Fruit fly (Drosophila melanogaster): ENCODE data around the gene CG32066.

CG32066 gene

dm6 chr3L:10660744-10661589 lies at the start of gene CG32066, which contains the start of gene CG8003:
CG32066 (minus strand) TSS chr3L:10661013.
CG8003 (plus strand) TSS chr3L:10661475.
- TF ChIP-seq EcR (GFP tag; optimal IDR thresholded peaks at IDR 0.05) (no peak), usp (GFP tag; optimal IDR thresholded peaks at IDR 0.05) (no peak), Dll (optimal IDR thresholded peaks at IDR 0.05) (no peak), psq (optimal IDR thresholded peaks at IDR 0.05) (no peak), CG8478 (optimal IDR thresholded peaks at IDR 0.05) (no peak), pan (optimal IDR thresholded peaks at IDR 0.05) (no peak)

- TF ChIP-seq EcR (GFP tag; optimal IDR thresholded peaks at IDR 0.05) (no peak), psq (optimal IDR thresholded peaks at IDR 0.05) (no peak), Dll (optimal IDR thresholded peaks at IDR 0.05) (no peak), pan (optimal IDR thresholded peaks at IDR 0.05) (no peak), CG8478 (optimal IDR thresholded peaks at IDR 0.05) (no peak), usp (GFP tag; optimal IDR thresholded peaks at IDR 0.05) (no peak)
Measured at dm6 chr3L:10709132-10709531, 48.3 kb upstream of the CG32066 start.

- TF ChIP-seq EcR (GFP tag; optimal IDR thresholded peaks at IDR 0.05) (no peak), Dll (optimal IDR thresholded peaks at IDR 0.05) (no peak), usp (GFP tag; optimal IDR thresholded peaks at IDR 0.05) (no peak), pan (optimal IDR thresholded peaks at IDR 0.05) (no peak)
Measured at dm6 chr3L:10704482-10704993, 43.7 kb upstream of the CG32066 start.

dm6 chr3L:10702216-10702615 lies 41.4 kb upstream of the CG32066 start:
- TF ChIP-seq CG8478 (optimal IDR thresholded peaks at IDR 0.05) = no peak
- no peak for TF ChIP-seq pan (optimal IDR thresholded peaks at IDR 0.05)
- no peak for TF ChIP-seq psq (optimal IDR thresholded peaks at IDR 0.05)
- TF ChIP-seq EcR (GFP tag; optimal IDR thresholded peaks at IDR 0.05) = no peak
- TF ChIP-seq usp (GFP tag; optimal IDR thresholded peaks at IDR 0.05) = no peak
- TF ChIP-seq Dll (optimal IDR thresholded peaks at IDR 0.05) = no peak

- TF ChIP-seq pan (optimal IDR thresholded peaks at IDR 0.05) (no peak), psq (optimal IDR thresholded peaks at IDR 0.05) (no peak), EcR (GFP tag; optimal IDR thresholded peaks at IDR 0.05) (no peak), usp (GFP tag; optimal IDR thresholded peaks at IDR 0.05) (no peak), CG8478 (optimal IDR thresholded peaks at IDR 0.05) (no peak), Dll (optimal IDR thresholded peaks at IDR 0.05) (no peak)
Measured at dm6 chr3L:10698182-10698581, 37.4 kb upstream of the CG32066 start.

- TF ChIP-seq EcR (GFP tag; optimal IDR thresholded peaks at IDR 0.05) (no peak), CG8478 (optimal IDR thresholded peaks at IDR 0.05) (no peak), pan (optimal IDR thresholded peaks at IDR 0.05) (no peak), usp (GFP tag; optimal IDR thresholded peaks at IDR 0.05) (no peak), Dll (optimal IDR thresholded peaks at IDR 0.05) (no peak), psq (optimal IDR thresholded peaks at IDR 0.05) (no peak)
Measured at dm6 chr3L:10697413-10698118, 36.8 kb upstream of the CG32066 start.

dm6 chr3L:10696635-10697412 lies 36.0 kb upstream of the CG32066 start, which contains the start of gene NijA:
NijA (minus strand) TSS chr3L:10696877.
- no peak for TF ChIP-seq CG8478 (optimal IDR thresholded peaks at IDR 0.05)
- no peak for TF ChIP-seq Dll (optimal IDR thresholded peaks at IDR 0.05)
- no peak for TF ChIP-seq usp (GFP tag; optimal IDR thresholded peaks at IDR 0.05)
- no peak for TF ChIP-seq psq (optimal IDR thresholded peaks at IDR 0.05)
- no peak for TF ChIP-seq pan (optimal IDR thresholded peaks at IDR 0.05)
- no peak for TF ChIP-seq EcR (GFP tag; optimal IDR thresholded peaks at IDR 0.05)

dm6 chr3L:10693709-10694403 lies 33.0 kb upstream of the CG32066 start, which contains the start of gene ND-13B:
ND-13B (minus strand) TSS chr3L:10694108.
- TF ChIP-seq psq (optimal IDR thresholded peaks at IDR 0.05) (no peak), CG8478 (optimal IDR thresholded peaks at IDR 0.05) (no peak), EcR (GFP tag; optimal IDR thresholded peaks at IDR 0.05) (no peak), usp (GFP tag; optimal IDR thresholded peaks at IDR 0.05) (no peak)

- TF ChIP-seq psq (optimal IDR thresholded peaks at IDR 0.05) (no peak), Dll (optimal IDR thresholded peaks at IDR 0.05) (no peak), CG8478 (optimal IDR thresholded peaks at IDR 0.05) (no peak), EcR (GFP tag; optimal IDR thresholded peaks at IDR 0.05) (no peak), usp (GFP tag; optimal IDR thresholded peaks at IDR 0.05) (no peak)
Measured at dm6 chr3L:10692459-10693217, 31.8 kb upstream of the CG32066 start, which contains the start of gene CG33493. CG33493 (minus strand) TSS chr3L:10693167.

dm6 chr3L:10690904-10691408 lies 30.1 kb upstream of the CG32066 start, which contains the start of gene CG11811:
CG11811 (plus strand) TSS chr3L:10691024.
- TF ChIP-seq pan (optimal IDR thresholded peaks at IDR 0.05) = no peak
- no peak for TF ChIP-seq usp (GFP tag; optimal IDR thresholded peaks at IDR 0.05)
- TF ChIP-seq Dll (optimal IDR thresholded peaks at IDR 0.05) = no peak
- TF ChIP-seq CG8478 (optimal IDR thresholded peaks at IDR 0.05) = no peak
- TF ChIP-seq EcR (GFP tag; optimal IDR thresholded peaks at IDR 0.05) = no peak
- no peak for TF ChIP-seq psq (optimal IDR thresholded peaks at IDR 0.05)

All from whole organism.